Worm (Caenorhabditis elegans): Measurements from ENCODE around the gene fbxb-82.
A peak's percentile ranks its signal among the peaks of the same experiment; 100 is the strongest.

Gene fbxb-82

ce11 chrIII:187829-188228 lies 44.8 kb upstream of the fbxb-82 start, which contains the start of gene mxl-2:
mxl-2 (minus strand) TSS chrIII:188131.
- TF ChIP-seq Y53G8AR.9 (GFP tag; conservative IDR thresholded peaks at IDR 0.05) (no peak), zfh-2 (GFP tag; conservative IDR thresholded peaks at IDR 0.05) (peak; percentile 68)

ce11 chrIII:185909-186308 lies 42.9 kb upstream of the fbxb-82 start:
- TF ChIP-seq attf-6 (GFP tag; IDR thresholded peaks at IDR 0.05) (peak; percentile 53; the same call in 1 of the 2 replicates), snpc-4 (GFP tag; optimal IDR thresholded peaks at IDR 0.05) (peak; percentile 32), snpc-4 (tag; optimal IDR thresholded peaks at IDR 0.05) (peak in 2 of 4 experiments; percentile 87 to 90), snpc-1.1 (tag; optimal IDR thresholded peaks at IDR 0.05; ENCODE audit: insufficient read depth) (peak; percentile 75), pbrm-1 (GFP tag; IDR thresholded peaks at IDR 0.05) (0 out of 2 replicates have a peak, but pooled peaks have one; percentile 32), Y56A3A.18 (GFP tag; IDR thresholded peaks at IDR 0.05) (0 out of 2 replicates have a peak, but pooled peaks have one; percentile 8), D2030.7 (GFP tag; IDR thresholded peaks at IDR 0.05) (0 out of 2 replicates have a peak, but pooled peaks have one; percentile 13), B0336.3 (GFP tag; IDR thresholded peaks at IDR 0.05) (0 out of 2 replicates have a peak, but pooled peaks have one; percentile 31), hmg-1.2 (GFP tag; IDR thresholded peaks at IDR 0.05) (peak; percentile 49)

ce11 chrIII:184335-184734 lies 41.3 kb upstream of the fbxb-82 start:
- TF ChIP-seq mel-28 (tag; optimal IDR thresholded peaks at IDR 0.05; ENCODE audit: borderline replicate concordance) = no peak

- TF ChIP-seq Y53F4B.3 (GFP tag; IDR thresholded peaks at IDR 0.05) (no peak), F37B4.10 (GFP tag; IDR thresholded peaks at IDR 0.05) (no peak), rpc-1 (optimal IDR thresholded peaks at IDR 0.05) (no peak), rpc-1 (tag; optimal IDR thresholded peaks at IDR 0.05) (no peak), zfh-2 (GFP tag; conservative IDR thresholded peaks at IDR 0.05) (no peak), ztf-28 (GFP tag; IDR thresholded peaks at IDR 0.05) (no peak), tlf-1 (GFP tag; optimal IDR thresholded peaks at IDR 0.05) (no peak), sdz-38 (tag; optimal IDR thresholded peaks at IDR 0.05) (no peak), dpff-1 (tag; optimal IDR thresholded peaks at IDR 0.05) (no peak), ets-4 (GFP tag; optimal IDR thresholded peaks at IDR 0.05) (no peak), dox-1 (GFP tag; IDR thresholded peaks at IDR 0.05) (no peak)
Observed at ce11 chrIII:183072-183471, 40.1 kb upstream of the fbxb-82 start.

ce11 chrIII:182080-182479 lies 39.1 kb upstream of the fbxb-82 start, which contains the start of gene F40G9.15:
F40G9.15 (plus strand) TSS chrIII:182380.
- TF ChIP-seq somi-1 (GFP tag; optimal IDR thresholded peaks at IDR 0.05) (no peak), ztf-25 (GFP tag; IDR thresholded peaks at IDR 0.05) (no peak), lsy-27 (tag; optimal IDR thresholded peaks at IDR 0.05; ENCODE audit: borderline replicate concordance, insufficient read depth) (no peak), egl-18 (GFP tag; IDR thresholded peaks at IDR 0.05) (no peak), nfyb-1 (GFP tag; IDR thresholded peaks at IDR 0.05) (no peak), B0019.2 (GFP tag; conservative IDR thresholded peaks at IDR 0.05) (no peak), ztf-3 (GFP tag; optimal IDR thresholded peaks at IDR 0.05) (no peak), dpl-1 (GFP tag; optimal IDR thresholded peaks at IDR 0.05) (no peak), ztf-18 (tag; optimal IDR thresholded peaks at IDR 0.05) (no peak), Y79H2A.3 (GFP tag; conservative IDR thresholded peaks at IDR 0.05) (no peak), C06A6.2 (GFP tag; conservative IDR thresholded peaks at IDR 0.05) (no peak), mel-28 (tag; optimal IDR thresholded peaks at IDR 0.05; ENCODE audit: borderline replicate concordance) (no peak), snpc-3.4 (tag; optimal IDR thresholded peaks at IDR 0.05) (no peak), attf-5 (GFP tag; optimal IDR thresholded peaks at IDR 0.05) (no peak), ekl-4 (GFP tag; IDR thresholded peaks at IDR 0.05) (no peak), hmg-20 (GFP tag; IDR thresholded peaks at IDR 0.05) (no peak), pbrm-1 (GFP tag; IDR thresholded peaks at IDR 0.05) (no peak), lin-54 (GFP tag; optimal IDR thresholded peaks at IDR 0.05) (no peak)

Measured in whole organism, young adult.